Fruit fly (Drosophila melanogaster): Measurements from ENCODE around the gene Acp36DE.

Acp36DE gene

dm6 chr2L:18309346-18309745 lies 49.5 kb downstream of the Acp36DE start, which contains the start of gene CG43354:
Gene CG43354 (minus strand): TSS chr2L:18309446.
- TF ChIP-seq noc (tag; optimal IDR thresholded peaks at IDR 0.05): no peak

- TF ChIP-seq noc (tag; optimal IDR thresholded peaks at IDR 0.05): no peak
Measured at dm6 chr2L:18308652-18309051, 50.2 kb downstream of the Acp36DE start.

dm6 chr2L:18307823-18308222 lies 51.0 kb downstream of the Acp36DE start:
- no peak for TF ChIP-seq noc (tag; optimal IDR thresholded peaks at IDR 0.05)

Data from whole organism, larva.